Fruit fly (Drosophila melanogaster) Kc167 (cell line): ENCODE data around the gene CG17839.

Source experiments
- Myc ChIP-seq: fragments of >200 bp; optimal IDR thresholded peaks from 2 replicates; lab custom pipeline; 2017; ENCODE audit warnings: missing external identifiers
- Sin3A ChIP-seq: fragments of >200 bp; optimal IDR thresholded peaks from 2 replicates; lab custom pipeline; 2018; ENCODE audit warnings: missing external identifiers
- insv ChIP-seq: fragments of >200 bp; optimal IDR thresholded peaks from 3 replicates; lab custom pipeline; 2018; ENCODE audit warnings: missing external identifiers
- psq ChIP-seq: fragments of >200 bp; optimal IDR thresholded peaks from 2 replicates; lab custom pipeline; 2017; ENCODE audit warnings: missing external identifiers

dm6 chr3L:14760949-14761348 is 44.0 kb upstream of the CG17839 start, which contains the start of gene Trl:
- TF ChIP-seq psq (lab: Kevin White, UChicago): no peak
- TF ChIP-seq Myc (lab: Kevin White, UChicago): no peak
- no peak for TF ChIP-seq Sin3A (lab: Kevin White, UChicago)
- TF ChIP-seq insv (lab: Kevin White, UChicago): no peak
